Fruit fly (Drosophila melanogaster) whole organism, adult: ENCODE measurements around the gene CG42824.

Experiments used
- CG14711 ChIP-seq: fragments of 200-800 bp; sonication (Bioruptor generic); optimal IDR thresholded peaks from 2 replicates; lab custom pipeline; 2018; ENCODE audit warnings: missing biosample characterization, mild to moderate bottlenecking, missing genetic modification characterization, moderate library complexity
- CG7101 ChIP-seq: fragments of 200-800 bp; sonication (Bioruptor generic); optimal IDR thresholded peaks from 2 replicates; lab custom pipeline; 2018; ENCODE audit warnings: missing biosample characterization, mild to moderate bottlenecking, missing genetic modification characterization, moderate library complexity
- cic ChIP-seq: fragments of 200-800 bp; sonication (Bioruptor generic); optimal IDR thresholded peaks from 2 replicates; lab custom pipeline; 2017; ENCODE audit warnings: missing biosample characterization, mild to moderate bottlenecking, missing genetic modification characterization, moderate library complexity
- tj ChIP-seq: fragments of 200-800 bp; sonication (Bioruptor generic); optimal IDR thresholded peaks from 3 replicates; lab custom pipeline; 2017; ENCODE audit warnings: missing biosample characterization, mild to moderate bottlenecking, missing genetic modification characterization, moderate library complexity

- TF ChIP-seq CG7101 (tag; lab: Kevin White, UChicago), result peak; percentile 73
- TF ChIP-seq CG14711 (tag; lab: Kevin White, UChicago), result peak; percentile 74
- TF ChIP-seq cic, result peak; percentile 56
- peak; percentile 68 for TF ChIP-seq tj (GFP tag; lab: Kevin White, UChicago)
Observed at dm6 chr3R:17385329-17386019, 20.8 kb downstream of the CG42824 start.
